Worm (Caenorhabditis elegans) whole organism, midembryonic: ENCODE results near the gene sru-39.

ENCODE experiments used
- T22C8.4 ChIP-seq: fragments of 200-800 bp; sonication (Bioruptor generic); IDR thresholded peaks from 2 replicates; pipeline ENCODE4 v1.3.6; 2022; ENCODE audit warnings: missing genetic modification characterization, missing compliant biosample characterization
- cog-1 ChIP-seq: sonication (generic microtip); optimal IDR thresholded peaks from 2 replicates; lab custom pipeline; 2016; ENCODE audit warnings: missing genetic modification characterization, missing compliant biosample characterization
- flt-1 ChIP-seq: fragments of 200-800 bp; sonication (Bioruptor generic); IDR thresholded peaks from 2 replicates; pipeline ENCODE4 v1.3.6; 2022; ENCODE audit warnings: missing genetic modification characterization, missing compliant biosample characterization
- klf-2 ChIP-seq: fragments of 200-800 bp; sonication (Bioruptor generic); conservative IDR thresholded peaks from 2 replicates; pipeline ENCODE4 v1.3.6; 2022; ENCODE audit warnings: missing genetic modification reagents, missing genetic modification characterization, missing compliant biosample characterization
- ref-1 ChIP-seq: fragments of 200-800 bp; sonication (Bioruptor generic); conservative IDR thresholded peaks from 2 replicates; pipeline ENCODE4 v1.3.6; 2022; ENCODE audit warnings: missing genetic modification reagents, missing genetic modification characterization, missing compliant biosample characterization
- tab-1 ChIP-seq: fragments of 200-800 bp; sonication (Bioruptor generic); IDR thresholded peaks from 2 replicates; pipeline ENCODE4 v1.3.6; 2022; ENCODE audit warnings: missing genetic modification characterization, missing compliant biosample characterization
- ztf-23 ChIP-seq: fragments of 200-800 bp; sonication (Bioruptor generic); IDR thresholded peaks from 2 replicates; pipeline ENCODE4 v1.3.6; 2022; ENCODE audit warnings: missing genetic modification reagents, missing genetic modification characterization, missing compliant biosample characterization

DNA sequence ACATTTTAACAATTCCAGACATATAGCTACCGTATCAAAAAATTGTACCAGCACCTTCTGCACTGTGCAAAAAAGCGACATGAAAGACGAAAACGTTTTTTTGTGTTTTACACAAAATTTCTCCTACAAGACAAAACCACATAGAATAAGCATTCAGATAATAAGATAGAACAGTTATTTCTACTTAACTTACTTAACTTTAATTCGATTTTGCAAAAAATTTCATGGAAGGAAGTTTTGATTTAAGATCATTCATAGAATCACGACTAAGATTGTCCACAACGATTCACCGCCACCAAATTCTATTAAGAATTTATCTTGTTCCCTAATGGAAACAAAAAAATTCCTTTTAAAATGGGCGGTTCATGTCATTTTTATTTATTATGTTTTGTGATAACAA is 39.5 kb upstream of the sru-39 start:
- TF ChIP-seq tab-1 (GFP tag; lab: Robert Waterston, UW) (no peak), ref-1 (GFP tag; lab: Robert Waterston, UW) (no peak), cog-1 (tag; lab: Kevin White, UChicago) (no peak), T22C8.4 (GFP tag; lab: Robert Waterston, UW) (no peak), flt-1 (GFP tag; lab: Robert Waterston, UW) (no peak), ztf-23 (no peak), klf-2 (GFP tag; lab: Robert Waterston, UW) (no peak)
